Worm (Caenorhabditis elegans): ENCODE results near the gene F47B8.10.

The F47B8.10 gene

DNA sequence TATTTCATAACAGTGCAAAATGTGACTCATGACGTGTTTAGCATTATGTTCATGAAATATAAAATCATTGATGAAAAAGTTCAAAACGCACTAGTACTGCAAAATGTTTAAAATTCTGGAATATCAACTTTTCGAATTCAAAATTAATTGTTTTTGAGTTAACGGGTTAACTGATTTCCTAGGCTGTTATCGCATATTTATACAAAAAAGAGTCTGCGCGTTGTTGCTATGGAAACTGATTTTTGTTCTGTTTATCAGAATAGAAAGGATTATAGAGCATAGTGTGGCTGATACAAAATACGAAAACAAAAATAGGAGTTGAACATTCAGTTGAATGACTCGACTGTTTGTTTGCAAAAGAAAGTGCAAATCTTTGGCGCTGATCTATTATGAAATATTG, 24.2 kb upstream of the F47B8.10 start:
- TF ChIP-seq W03F9.2 (tag; optimal IDR thresholded peaks at IDR 0.05), result no peak
- TF ChIP-seq dao-5 (tag; optimal IDR thresholded peaks at IDR 0.05), result no peak
- no peak for TF ChIP-seq him-1 (tag; optimal IDR thresholded peaks at IDR 0.05)

DNA sequence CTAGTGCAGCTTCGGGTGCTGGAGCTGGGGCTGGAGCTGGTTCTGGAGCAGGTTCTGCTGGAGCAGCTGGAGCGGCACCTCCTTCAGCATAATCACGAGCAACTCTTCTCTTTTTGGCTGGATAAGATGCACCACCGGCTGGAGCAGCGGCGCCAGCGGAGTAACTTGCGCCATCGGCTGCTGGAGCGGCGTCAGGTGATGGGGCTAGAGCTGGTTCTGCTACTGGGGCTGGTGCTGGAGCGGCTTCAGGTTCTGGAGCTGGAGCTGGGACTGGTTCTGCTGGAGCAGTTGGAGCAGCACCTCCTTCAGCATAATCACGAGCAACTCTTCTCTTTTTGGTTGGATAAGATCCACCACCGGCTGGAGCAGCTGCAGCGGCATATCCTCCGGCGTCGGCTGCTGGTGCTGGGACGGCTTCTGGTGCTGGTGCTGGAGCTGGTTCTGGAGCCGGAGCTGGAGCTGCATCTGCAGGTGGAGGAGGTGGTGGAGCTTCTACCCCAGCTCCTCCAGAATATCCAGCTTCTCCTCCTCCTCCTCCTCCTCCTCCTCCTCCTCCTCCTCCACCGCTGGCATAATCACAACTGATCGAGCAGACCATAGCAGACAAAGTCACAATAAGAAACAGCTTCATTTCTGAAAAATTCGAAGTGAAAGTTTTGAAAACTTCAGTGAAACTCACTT, 22.5 kb upstream of the F47B8.10 start, which contains the start of gene F47B8.13:
TSS of gene F47B8.13 (minus strand) at position 631 of the 681 bp plus-strand sequence.
- no peak for TF ChIP-seq W03F9.2 (tag; optimal IDR thresholded peaks at IDR 0.05)
- TF ChIP-seq him-1 (tag; optimal IDR thresholded peaks at IDR 0.05), result no peak
- no peak for TF ChIP-seq dao-5 (tag; optimal IDR thresholded peaks at IDR 0.05)

DNA sequence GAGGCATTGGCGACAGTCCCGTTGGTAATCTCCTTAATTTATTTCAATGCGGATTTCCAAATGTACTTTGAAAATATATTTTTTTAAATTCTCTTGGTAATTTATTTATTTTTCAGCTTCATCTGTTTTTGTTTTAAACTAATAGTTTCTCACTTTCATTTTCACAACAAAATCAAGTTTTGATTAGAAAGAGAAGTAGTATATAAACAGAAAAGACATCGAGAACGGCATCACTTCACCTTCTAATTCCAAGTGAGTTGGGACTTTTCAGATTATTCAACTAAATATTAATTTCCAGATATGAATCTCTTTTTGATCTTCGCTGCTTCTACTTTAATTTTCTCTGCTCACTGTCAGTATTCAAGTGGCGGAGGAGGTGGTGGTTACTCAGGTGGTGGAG, 21.5 kb upstream of the F47B8.10 start, which contains the start of gene F47B8.14:
TSS of gene F47B8.14 (plus strand) at position 301 of the 400 bp plus-strand sequence.
- TF ChIP-seq W03F9.2 (tag; optimal IDR thresholded peaks at IDR 0.05) (no peak), him-1 (tag; optimal IDR thresholded peaks at IDR 0.05) (no peak), dao-5 (tag; optimal IDR thresholded peaks at IDR 0.05) (no peak)

DNA sequence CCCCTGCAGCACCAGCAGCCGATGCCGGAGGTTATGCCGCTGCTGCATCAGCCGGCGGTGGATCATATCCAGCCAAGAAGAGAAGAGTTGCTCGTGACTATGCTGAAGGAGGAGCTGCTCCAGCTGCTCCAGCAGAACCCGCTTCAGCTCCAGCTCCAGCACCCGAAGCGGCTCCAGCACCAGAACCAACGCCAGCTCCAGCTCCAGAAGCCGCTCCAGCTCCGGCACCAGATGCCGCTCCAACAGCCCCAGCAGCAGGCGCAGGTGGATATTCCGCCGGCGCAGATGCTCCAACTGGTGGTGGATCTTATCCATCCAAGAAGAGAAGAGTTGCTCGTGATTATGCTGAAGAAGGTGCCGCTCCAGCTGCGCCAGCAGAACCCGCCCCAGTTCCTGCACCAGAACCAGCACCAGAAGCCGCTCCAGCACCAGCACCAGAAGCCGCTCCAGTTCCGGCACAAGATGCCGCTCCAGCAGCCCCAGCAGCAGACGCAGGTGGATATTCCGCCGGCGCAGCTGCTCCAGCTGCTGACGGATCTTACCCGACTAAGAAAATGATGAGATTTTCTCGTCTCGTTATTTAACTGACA, 20.9 kb upstream of the F47B8.10 start:
- TF ChIP-seq W03F9.2 (tag; optimal IDR thresholded peaks at IDR 0.05) (no peak), dao-5 (tag; optimal IDR thresholded peaks at IDR 0.05) (no peak), him-1 (tag; optimal IDR thresholded peaks at IDR 0.05) (no peak)

DNA sequence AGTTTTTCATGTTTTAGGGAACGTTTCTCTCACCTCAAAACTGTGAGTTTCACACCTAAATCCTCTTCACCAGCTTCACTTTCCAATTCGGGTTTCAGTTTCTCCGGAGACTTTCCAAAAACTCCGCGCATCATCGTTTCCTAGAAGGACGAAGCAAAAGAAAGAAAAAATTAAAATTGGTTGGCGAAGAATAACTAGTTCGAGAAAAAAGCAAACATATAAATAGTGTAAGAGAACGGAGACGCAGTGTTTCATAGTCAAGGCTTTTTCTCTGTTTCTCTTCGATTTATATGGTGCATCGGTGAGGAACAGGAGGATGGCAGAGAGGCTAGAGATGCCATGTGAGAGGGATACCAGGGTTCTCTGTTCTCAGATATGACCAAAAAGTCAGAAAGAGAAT, 19.0 kb upstream of the F47B8.10 start, which contains the start of gene F47B8.3:
TSS of gene F47B8.3 (minus strand) at position 261 of the 400 bp plus-strand sequence.
- no peak for TF ChIP-seq him-1 (tag; optimal IDR thresholded peaks at IDR 0.05)
- no peak for TF ChIP-seq dao-5 (tag; optimal IDR thresholded peaks at IDR 0.05)
- TF ChIP-seq W03F9.2 (tag; optimal IDR thresholded peaks at IDR 0.05), result no peak

DNA sequence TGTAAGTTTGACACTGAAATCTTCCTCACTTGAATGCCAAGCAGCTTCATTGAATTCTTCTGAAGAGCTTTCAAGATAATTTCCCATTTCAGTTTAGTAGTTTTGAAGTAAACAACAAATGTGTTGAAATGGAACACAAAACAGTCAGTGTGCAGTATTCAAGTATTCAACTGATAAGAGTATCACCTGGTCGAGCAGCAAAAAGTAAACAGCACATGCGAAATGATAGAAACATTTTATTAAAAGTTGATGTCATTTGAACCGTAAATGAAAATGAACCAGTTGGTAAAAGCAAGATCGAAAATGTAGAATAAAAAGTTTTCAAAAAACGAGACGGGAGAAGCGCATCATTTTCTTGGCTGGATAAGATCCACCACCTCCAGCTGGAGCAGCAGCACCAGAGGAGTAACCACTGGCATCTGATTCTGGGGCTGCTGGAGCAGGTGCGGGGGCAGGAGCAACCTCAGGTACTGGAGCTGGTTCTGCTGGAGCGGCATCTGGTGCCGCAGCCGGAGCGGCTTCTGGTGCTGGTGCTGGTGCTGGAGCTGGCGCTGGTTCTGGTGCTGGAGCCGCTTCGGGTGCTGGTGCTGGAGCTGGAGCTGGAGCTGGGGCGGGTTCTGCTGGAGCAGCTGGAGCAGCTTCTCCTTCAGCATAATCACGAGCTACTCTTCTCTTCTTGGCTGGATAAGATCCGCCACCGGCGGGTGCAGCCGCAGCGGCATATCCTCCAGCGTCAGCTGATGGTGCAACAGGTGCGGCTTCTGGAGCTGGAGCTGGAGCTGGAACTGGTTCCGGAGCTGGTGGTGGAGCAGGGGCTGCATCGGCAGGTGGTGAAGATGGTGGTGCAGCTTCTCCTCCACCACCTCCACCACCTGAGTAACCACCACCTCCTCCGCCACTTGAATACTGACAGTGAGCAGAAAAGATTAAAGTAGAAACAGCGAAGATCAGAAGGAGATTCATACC, 17.0 kb upstream of the F47B8.10 start, which contains the start of the genes F47B8.4 and F47B8.18:
TSS of gene F47B8.4 (minus strand) at position 172 of the 966 bp plus-strand sequence.
TSS of gene F47B8.18 (minus strand) at position 963 of the 966 bp plus-strand sequence.
- TF ChIP-seq W03F9.2 (tag; optimal IDR thresholded peaks at IDR 0.05) (no peak), him-1 (tag; optimal IDR thresholded peaks at IDR 0.05) (no peak), dao-5 (tag; optimal IDR thresholded peaks at IDR 0.05) (no peak)

ce11 chrV:14327776-14328175, 14.0 kb upstream of the F47B8.10 start, which contains the start of gene F47B8.5:
Gene F47B8.5, minus strand, starts transcription at chrV:14327876.
- TF ChIP-seq W03F9.2 (tag; optimal IDR thresholded peaks at IDR 0.05), result no peak
- no peak for TF ChIP-seq him-1 (tag; optimal IDR thresholded peaks at IDR 0.05)
- TF ChIP-seq dao-5 (tag; optimal IDR thresholded peaks at IDR 0.05), result no peak

DNA sequence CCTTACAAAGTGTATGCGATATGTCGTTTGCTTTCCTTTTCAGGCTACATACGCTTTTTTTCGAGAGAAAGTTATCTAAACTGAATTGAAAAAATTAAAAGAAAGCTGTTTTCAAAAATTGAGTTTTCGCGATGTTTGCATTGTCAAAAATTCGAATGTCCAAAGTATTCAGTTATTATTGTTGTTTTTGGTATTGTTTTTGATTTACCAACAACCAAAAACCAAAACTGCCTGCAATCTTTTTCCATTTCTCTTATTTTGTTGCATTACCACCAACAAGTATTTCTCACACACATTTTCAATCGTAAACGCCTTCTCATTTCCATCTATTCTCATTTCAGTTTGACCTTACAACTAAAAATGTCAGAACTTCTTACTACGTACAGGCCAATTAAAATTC, 13.0 kb upstream of the F47B8.10 start, which contains the start of gene pepm-1:
TSS of gene pepm-1 (plus strand) at position 301 of the 400 bp plus-strand sequence.
- TF ChIP-seq him-1 (tag; optimal IDR thresholded peaks at IDR 0.05), result no peak
- no peak for TF ChIP-seq dao-5 (tag; optimal IDR thresholded peaks at IDR 0.05)
- no peak for TF ChIP-seq W03F9.2 (tag; optimal IDR thresholded peaks at IDR 0.05)

DNA sequence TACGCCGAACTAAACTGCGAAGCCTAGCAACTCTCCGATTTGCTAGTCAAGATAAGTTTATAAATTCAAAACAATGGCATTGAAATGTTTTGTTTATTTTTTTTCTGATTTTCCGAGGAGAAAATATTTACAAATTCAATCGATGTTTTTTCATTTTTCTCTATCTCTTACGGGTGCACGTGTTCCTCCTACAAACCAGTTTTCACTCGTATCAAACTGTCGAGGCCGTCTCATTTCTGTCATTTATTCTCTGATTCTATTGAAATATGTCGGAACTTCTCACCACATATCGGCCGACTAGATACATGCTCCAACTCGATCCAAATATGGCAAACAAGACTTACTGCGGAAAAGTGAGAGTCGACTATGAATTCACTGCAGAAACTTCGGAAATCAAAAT, 10.3 kb upstream of the F47B8.10 start, which contains the start of gene F47B8.8:
TSS of gene F47B8.8 (plus strand) at position 257 of the 400 bp plus-strand sequence.
- no peak for TF ChIP-seq him-1 (tag; optimal IDR thresholded peaks at IDR 0.05)
- no peak for TF ChIP-seq dao-5 (tag; optimal IDR thresholded peaks at IDR 0.05)
- no peak for TF ChIP-seq W03F9.2 (tag; optimal IDR thresholded peaks at IDR 0.05)

ce11 chrV:14333116-14333515, 8.7 kb upstream of the F47B8.10 start, which contains the start of gene srm-4:
Gene srm-4, plus strand, starts transcription at chrV:14333416.
- TF ChIP-seq W03F9.2 (tag; optimal IDR thresholded peaks at IDR 0.05) (no peak), dao-5 (tag; optimal IDR thresholded peaks at IDR 0.05) (no peak), him-1 (tag; optimal IDR thresholded peaks at IDR 0.05) (no peak)

ce11 chrV:14334901-14335300, 6.9 kb upstream of the F47B8.10 start, which contains the start of gene srm-5:
Gene srm-5, plus strand, starts transcription at chrV:14335201.
- TF ChIP-seq him-1 (tag; optimal IDR thresholded peaks at IDR 0.05), result no peak
- no peak for TF ChIP-seq W03F9.2 (tag; optimal IDR thresholded peaks at IDR 0.05)
- TF ChIP-seq dao-5 (tag; optimal IDR thresholded peaks at IDR 0.05), result no peak

DNA sequence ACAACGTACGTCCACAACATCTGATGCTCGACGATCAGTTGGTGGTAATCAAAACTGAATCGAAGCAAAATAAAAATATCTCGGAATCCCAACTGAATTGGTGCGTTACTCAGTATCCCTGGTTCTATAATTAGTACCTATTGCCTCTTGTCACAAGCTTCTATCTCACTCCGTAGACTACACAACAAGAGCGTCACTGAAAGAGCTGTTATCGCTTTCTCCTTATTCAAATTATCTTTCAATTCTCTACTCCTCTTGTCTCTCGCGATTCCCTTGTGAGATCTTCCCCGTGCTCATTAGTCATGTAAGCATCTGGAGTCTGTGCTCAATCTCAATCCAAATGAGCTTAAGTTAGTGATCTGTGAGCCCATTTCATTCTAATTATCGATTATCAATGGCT, 5.1 kb upstream of the F47B8.10 start, which contains the start of gene srm-6:
TSS of gene srm-6 (plus strand) at position 301 of the 400 bp plus-strand sequence.
- TF ChIP-seq W03F9.2 (tag; optimal IDR thresholded peaks at IDR 0.05) (no peak), dao-5 (tag; optimal IDR thresholded peaks at IDR 0.05) (no peak), him-1 (tag; optimal IDR thresholded peaks at IDR 0.05) (no peak)

Data from whole organism, L4/young adult.